Worm (Caenorhabditis elegans): ENCODE data around the gene T23F2.3.

Gene T23F2.3

DNA sequence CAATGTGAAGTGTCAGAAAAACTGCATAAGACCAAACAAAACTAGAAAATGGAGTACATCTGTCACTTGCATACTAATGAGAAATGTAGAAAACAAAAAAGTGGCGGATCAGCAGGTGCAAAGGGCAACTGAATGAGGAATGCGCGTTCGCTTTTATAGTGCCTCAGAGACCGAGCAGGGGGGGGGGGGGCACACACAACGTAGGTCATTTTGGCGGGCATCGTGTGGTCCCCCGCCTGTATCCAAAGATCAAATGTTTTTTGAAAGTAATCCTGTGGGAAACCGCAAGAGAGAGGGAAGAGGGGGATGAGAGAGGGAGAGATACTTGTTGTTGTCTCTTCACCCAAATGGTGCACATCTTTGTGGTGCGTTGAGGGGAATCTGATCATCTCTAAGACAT, 6.2 kb upstream of the T23F2.3 start (continued):
- TF ChIP-seq K02D7.2 (tag; optimal IDR thresholded peaks at IDR 0.05) (no peak), F13H6.1 (tag; optimal IDR thresholded peaks at IDR 0.05) (no peak), ceh-45 (GFP tag; IDR thresholded peaks at IDR 0.05) (no peak), ttx-3 (tag; optimal IDR thresholded peaks at IDR 0.05) (no peak), hlh-6 (tag; optimal IDR thresholded peaks at IDR 0.05) (peak; percentile 74), hlh-13 (GFP tag; optimal IDR thresholded peaks at IDR 0.05) (no peak), C08G9.2 (tag; optimal IDR thresholded peaks at IDR 0.05) (no peak), ceh-14 (tag; optimal IDR thresholded peaks at IDR 0.05) (no peak), pha-4 (tag; optimal IDR thresholded peaks at IDR 0.05) (no peak), unc-55 (GFP tag; optimal IDR thresholded peaks at IDR 0.05) (no peak), unc-86 (tag; optimal IDR thresholded peaks at IDR 0.05) (no peak), C38D4.7 (GFP tag; optimal IDR thresholded peaks at IDR 0.05) (no peak), unc-42 (tag; optimal IDR thresholded peaks at IDR 0.05) (peak; percentile 31), ref-2 (tag; optimal IDR thresholded peaks at IDR 0.05) (peak; percentile 10), madf-2 (tag; optimal IDR thresholded peaks at IDR 0.05) (no peak), zip-5 (tag; optimal IDR thresholded peaks at IDR 0.05) (no peak), tbx-2 (tag; optimal IDR thresholded peaks at IDR 0.05) (peak; percentile 27), pax-1 (tag; optimal IDR thresholded peaks at IDR 0.05) (no peak), hlh-30 (tag; optimal IDR thresholded peaks at IDR 0.05; ENCODE audit: insufficient read depth) (no peak), hlh-15 (tag; optimal IDR thresholded peaks at IDR 0.05) (no peak), ama-1 (optimal IDR thresholded peaks at IDR 0.05) (no peak), elt-2 (tag; optimal IDR thresholded peaks at IDR 0.05) (no peak), ceh-19 (GFP tag; optimal IDR thresholded peaks at IDR 0.05) (no peak), nfya-1 (tag; optimal IDR thresholded peaks at IDR 0.05) (no peak), ahr-1 (tag; optimal IDR thresholded peaks at IDR 0.05) (no peak), ceh-34 (tag; optimal IDR thresholded peaks at IDR 0.05) (peak; percentile 24), ztf-16 (tag; optimal IDR thresholded peaks at IDR 0.05) (no peak)

DNA sequence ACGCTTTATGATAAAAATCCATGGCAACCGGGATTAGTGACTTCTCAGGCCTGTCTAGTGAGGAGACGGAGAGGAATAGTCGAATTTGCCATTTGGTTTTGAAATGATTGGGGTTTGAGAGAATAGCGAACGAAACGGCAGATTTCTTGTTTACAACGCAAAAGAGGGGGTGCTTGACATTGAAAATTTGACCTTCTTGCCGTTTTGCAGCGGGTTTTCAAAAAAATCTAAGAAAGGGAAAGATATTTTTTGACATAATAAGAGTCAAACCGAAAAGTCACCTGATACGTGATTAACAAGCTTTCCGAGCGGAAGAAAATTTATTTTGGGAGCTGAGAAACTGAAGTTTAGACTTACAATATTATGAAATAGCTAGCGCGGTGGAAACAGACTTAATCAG, 5.7 kb upstream of the T23F2.3 start:
- TF ChIP-seq pat-9 (tag; optimal IDR thresholded peaks at IDR 0.05) (no peak), unc-3 (GFP tag; conservative IDR thresholded peaks at IDR 0.05) (no peak), unc-3 (tag; optimal IDR thresholded peaks at IDR 0.05) (no peak), pha-4 (tag; optimal IDR thresholded peaks at IDR 0.05) (no peak), mec-3 (tag; optimal IDR thresholded peaks at IDR 0.05; ENCODE audit: borderline replicate concordance) (no peak), eyg-1 (tag; optimal IDR thresholded peaks at IDR 0.05) (no peak)

DNA sequence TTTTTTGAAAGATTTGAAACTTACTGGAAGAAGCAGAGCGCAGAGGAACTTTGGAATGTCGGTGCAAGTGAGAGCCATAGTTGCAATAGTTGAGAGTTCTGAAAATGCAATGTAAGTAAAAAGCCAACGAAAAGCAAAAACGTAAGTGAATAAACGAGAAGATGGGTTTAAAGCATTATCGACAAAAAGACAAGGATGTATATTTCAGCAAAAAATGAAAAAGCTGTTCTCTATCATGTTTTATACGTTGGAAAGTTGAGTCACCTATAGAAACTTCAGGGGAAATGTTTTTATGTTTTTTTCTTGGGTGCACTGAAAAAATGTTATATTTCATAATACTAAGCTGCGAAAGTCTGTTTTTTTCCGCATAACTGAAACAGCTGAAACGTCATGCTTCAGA, 4.9 kb upstream of the T23F2.3 start, which contains the start of gene T23F2.5:
Gene T23F2.5, minus strand, starts transcription at position 101 of the 400 bp plus-strand sequence.
- no peak for TF ChIP-seq ceh-45 (GFP tag; IDR thresholded peaks at IDR 0.05)

DNA sequence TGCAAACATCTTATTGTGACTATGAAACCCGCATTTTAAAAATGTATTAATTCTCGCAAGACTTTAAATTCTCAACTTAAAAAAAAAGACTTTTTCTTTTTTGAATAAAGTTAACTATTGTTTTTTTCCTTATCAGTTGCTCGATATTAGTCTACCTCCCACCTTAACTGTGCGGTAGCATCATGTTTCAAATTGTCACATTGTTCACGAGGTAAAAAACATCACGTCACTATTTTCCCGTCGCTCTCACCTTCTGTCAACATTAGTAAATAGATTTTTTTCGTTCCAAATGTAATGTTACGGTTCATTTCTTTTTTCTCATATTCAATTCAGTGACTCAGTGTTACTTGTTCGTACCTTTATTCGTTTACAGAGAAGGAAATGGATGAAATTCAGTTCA, 4.2 kb upstream of the T23F2.3 start:
- TF ChIP-seq ttx-3 (tag; optimal IDR thresholded peaks at IDR 0.05) (no peak), tbx-7 (tag; optimal IDR thresholded peaks at IDR 0.05) (no peak), sox-4 (tag; optimal IDR thresholded peaks at IDR 0.05) (no peak), K02D7.2 (tag; optimal IDR thresholded peaks at IDR 0.05) (no peak), hlh-6 (tag; optimal IDR thresholded peaks at IDR 0.05) (no peak), pat-9 (tag; optimal IDR thresholded peaks at IDR 0.05) (no peak), ceh-9 (tag; optimal IDR thresholded peaks at IDR 0.05) (no peak), syd-9 (tag; optimal IDR thresholded peaks at IDR 0.05) (no peak), C38D4.7 (GFP tag; optimal IDR thresholded peaks at IDR 0.05) (no peak), ceh-31 (tag; optimal IDR thresholded peaks at IDR 0.05) (no peak), lim-6 (tag; optimal IDR thresholded peaks at IDR 0.05) (no peak), zip-5 (tag; optimal IDR thresholded peaks at IDR 0.05) (no peak), pha-4 (tag; optimal IDR thresholded peaks at IDR 0.05) (no peak), odd-2 (tag; optimal IDR thresholded peaks at IDR 0.05) (no peak), sox-2 (GFP tag; IDR thresholded peaks at IDR 0.05) (no peak), hlh-30 (tag; optimal IDR thresholded peaks at IDR 0.05; ENCODE audit: insufficient read depth) (no peak), che-1 (tag; optimal IDR thresholded peaks at IDR 0.05) (no peak), ceh-48 (tag; optimal IDR thresholded peaks at IDR 0.05) (no peak), ceh-30 (tag; optimal IDR thresholded peaks at IDR 0.05) (no peak)
